Fruit fly (Drosophila melanogaster) whole organism, embryonic: ENCODE results near the gene CG5892.

Source experiments
- ATbp ChIP-seq: fragments of 200-800 bp; sonication (Bioruptor generic); optimal IDR thresholded peaks from 2 replicates; lab custom pipeline; 2017; ENCODE audit warnings: missing biosample characterization, mild to moderate bottlenecking, missing genetic modification characterization, missing genetic modification reagents
- Abd-B ChIP-seq: fragments of 200-800 bp; sonication (Bioruptor generic); optimal IDR thresholded peaks from 2 replicates; lab custom pipeline; 2018; ENCODE audit warnings: missing biosample characterization, mild to moderate bottlenecking, missing genetic modification characterization, moderate library complexity
- Antp ChIP-seq: fragments of 200-800 bp; sonication (Bioruptor generic); optimal IDR thresholded peaks from 3 replicates; lab custom pipeline; 2016; ENCODE audit warnings: missing biosample characterization, missing genetic modification characterization
- Awh ChIP-seq: fragments of 200-800 bp; sonication (Bioruptor generic); IDR thresholded peaks from 2 replicates; pipeline ENCODE4, ENCODE4 v1.3.6; 2022; ENCODE audit warnings: missing biosample characterization, missing genetic modification characterization
- Bdp1 ChIP-seq: fragments of 200-800 bp; sonication (Bioruptor generic); optimal IDR thresholded peaks from 3 replicates; lab custom pipeline; 2016; ENCODE audit warnings: missing biosample characterization, missing genetic modification characterization
- CG10267 ChIP-seq: fragments of 200-800 bp; sonication (Bioruptor generic); optimal IDR thresholded peaks from 2 replicates; lab custom pipeline; 2018; ENCODE audit warnings: missing biosample characterization, mild to moderate bottlenecking, missing genetic modification characterization, moderate library complexity
- CG12391 ChIP-seq: fragments of 200-800 bp; sonication (Bioruptor generic); optimal IDR thresholded peaks from 3 replicates; lab custom pipeline; 2018; ENCODE audit warnings: missing biosample characterization, mild to moderate bottlenecking, missing genetic modification characterization, moderate library complexity
- CG13775 ChIP-seq: fragments of 200-800 bp; sonication (Bioruptor generic); optimal IDR thresholded peaks from 3 replicates; lab custom pipeline; 2017; ENCODE audit warnings: missing biosample characterization, mild to moderate bottlenecking, missing genetic modification characterization
- CG16813 ChIP-seq: fragments of 200-800 bp; sonication (Bioruptor generic); IDR thresholded peaks from 3 replicates; pipeline ENCODE4 v1.3.6; 2022; ENCODE audit warnings: missing biosample characterization, missing genetic modification characterization; ENCODE audit not compliant: partially characterized antibody
- CG17328 ChIP-seq: fragments of 200-800 bp; sonication (Bioruptor generic); IDR thresholded peaks from 2 replicates; pipeline ENCODE4 v1.3.6; 2022; ENCODE audit warnings: missing biosample characterization, missing genetic modification characterization
- CG17568 ChIP-seq: fragments of 200-800 bp; sonication (Bioruptor generic); optimal IDR thresholded peaks from 2 replicates; lab custom pipeline; 2018; ENCODE audit warnings: missing biosample characterization, mild to moderate bottlenecking, missing genetic modification characterization, moderate library complexity
- CG18011 ChIP-seq: fragments of 200-800 bp; sonication (Bioruptor generic); optimal IDR thresholded peaks from 2 replicates; lab custom pipeline; 2017; ENCODE audit warnings: missing biosample characterization, missing genetic modification characterization, mild to moderate bottlenecking, moderate library complexity, missing genotype
- CG34376 ChIP-seq: fragments of 200-800 bp; sonication (Bioruptor generic); optimal IDR thresholded peaks from 2 replicates; lab custom pipeline; 2018; ENCODE audit warnings: missing biosample characterization, mild to moderate bottlenecking, missing genetic modification characterization
- CG3726 ChIP-seq: fragments of 200-800 bp; sonication (Bioruptor generic); IDR thresholded peaks from 3 replicates; pipeline ENCODE4, ENCODE4 v1.3.6; 2022; ENCODE audit warnings: missing biosample characterization, missing genetic modification characterization
- CG3838 ChIP-seq: fragments of 200-800 bp; sonication (Bioruptor generic); optimal IDR thresholded peaks from 3 replicates; lab custom pipeline; 2016; ENCODE audit warnings: missing biosample characterization, missing genetic modification characterization
- CG43689 ChIP-seq: fragments of 200-800 bp; sonication (Bioruptor generic); IDR thresholded peaks from 2 replicates; pipeline ENCODE4 v1.3.6; 2022; ENCODE audit warnings: missing biosample characterization, missing genetic modification characterization
- CG4854 ChIP-seq: fragments of 200-800 bp; sonication (Bioruptor generic); optimal IDR thresholded peaks from 2 replicates; lab custom pipeline; 2016; ENCODE audit warnings: missing biosample characterization, missing genetic modification characterization, inconsistent platforms
- CG5245 ChIP-seq: fragments of 200-800 bp; sonication (Bioruptor generic); optimal IDR thresholded peaks from 3 replicates; lab custom pipeline; 2016; ENCODE audit warnings: missing biosample characterization, missing genetic modification characterization
- CG6654 ChIP-seq: fragments of 200-800 bp; sonication (Bioruptor generic); optimal IDR thresholded peaks from 2 replicates; lab custom pipeline; 2017; ENCODE audit warnings: missing biosample characterization, mild to moderate bottlenecking, missing genetic modification characterization
- CG6683 ChIP-seq: fragments of 200-800 bp; sonication (Bioruptor generic); optimal IDR thresholded peaks from 2 replicates; lab custom pipeline; 2017; ENCODE audit warnings: missing biosample characterization, mild to moderate bottlenecking, missing genetic modification characterization, missing genetic modification reagents
- CG9437 ChIP-seq: fragments of 200-800 bp; sonication (Bioruptor generic); optimal IDR thresholded peaks from 2 replicates; lab custom pipeline; 2018; ENCODE audit warnings: missing biosample characterization, mild to moderate bottlenecking, missing genetic modification characterization
- CHES-1-like ChIP-seq: fragments of 200-800 bp; sonication (Bioruptor generic); optimal IDR thresholded peaks from 2 replicates; lab custom pipeline; 2016; ENCODE audit warnings: missing biosample characterization, missing genetic modification characterization
- Dbx ChIP-seq: fragments of 200-800 bp; sonication (Bioruptor generic); IDR thresholded peaks from 3 replicates; pipeline ENCODE4 v1.3.6; 2022; ENCODE audit warnings: missing biosample characterization, missing genetic modification characterization
- Dek ChIP-seq: fragments of 200-800 bp; sonication (Bioruptor generic); optimal IDR thresholded peaks from 3 replicates; lab custom pipeline; 2019; ENCODE audit warnings: missing biosample characterization, mild to moderate bottlenecking, missing genetic modification characterization, moderate library complexity
- Ets97D ChIP-seq: fragments of 200-800 bp; sonication (Bioruptor generic); optimal IDR thresholded peaks from 3 replicates; lab custom pipeline; 2016; ENCODE audit warnings: missing biosample characterization, missing genetic modification characterization
- GATAe ChIP-seq: fragments of 200-800 bp; sonication (Bioruptor generic); conservative IDR thresholded peaks from 2 replicates; pipeline ENCODE4 v1.3.6; 2022; ENCODE audit warnings: missing biosample characterization, missing genetic modification characterization
- Gsc ChIP-seq: fragments of 200-800 bp; sonication (Bioruptor generic); IDR thresholded peaks from 2 replicates; pipeline ENCODE4 v1.3.6; 2022; ENCODE audit warnings: missing biosample characterization, missing genetic modification characterization
- Hmr ChIP-seq: fragments of 200-800 bp; sonication (Bioruptor generic); optimal IDR thresholded peaks from 3 replicates; lab custom pipeline; 2017; ENCODE audit warnings: mild to moderate bottlenecking, missing biosample characterization, missing genetic modification reagents, missing genetic modification characterization
- Hr51 ChIP-seq, 2 experiments: fragments of 200-800 bp; sonication (Bioruptor generic); optimal IDR thresholded peaks; 2 replicates in 1 of 2; 3 replicates in 1 of 2; lab custom pipeline; 2016 to 2018; ENCODE audit warnings: missing biosample characterization in 2 of 2, missing genetic modification characterization in 2 of 2, mild to moderate bottlenecking in 1 of 2, moderate library complexity in 1 of 2
- Meics ChIP-seq: fragments of 200-800 bp; sonication (Bioruptor generic); optimal IDR thresholded peaks from 2 replicates; lab custom pipeline; 2017; ENCODE audit warnings: missing biosample characterization, mild to moderate bottlenecking, missing genetic modification characterization
- NC2α ChIP-seq: fragments of 200-800 bp; sonication (Bioruptor generic); optimal IDR thresholded peaks from 2 replicates; lab custom pipeline; 2016; ENCODE audit warnings: missing biosample characterization, missing genetic modification characterization
- Optix ChIP-seq: fragments of 200-800 bp; sonication (Bioruptor generic); IDR thresholded peaks from 3 replicates; pipeline ENCODE4 v1.3.6; 2022; ENCODE audit warnings: missing biosample characterization, missing genetic modification characterization
- Sin3A ChIP-seq: fragments of >200 bp; optimal IDR thresholded peaks from 2 replicates; lab custom pipeline; 2018
- Sox102F ChIP-seq: fragments of 200-800 bp; sonication (Bioruptor generic); optimal IDR thresholded peaks from 2 replicates; lab custom pipeline; 2018; ENCODE audit warnings: missing biosample characterization, mild to moderate bottlenecking, missing genetic modification characterization, moderate library complexity
- al ChIP-seq: fragments of 200-800 bp; sonication (Bioruptor generic); IDR thresholded peaks from 2 replicates; pipeline ENCODE4 v1.3.6; 2022; ENCODE audit warnings: missing biosample characterization, missing genetic modification characterization
- croc ChIP-seq: fragments of 200-800 bp; sonication (Bioruptor generic); conservative IDR thresholded peaks from 3 replicates; pipeline ENCODE4 v1.3.6; 2022; ENCODE audit warnings: missing biosample characterization, missing genetic modification characterization
- danr ChIP-seq: fragments of 200-800 bp; sonication (Bioruptor generic); IDR thresholded peaks from 2 replicates; pipeline ENCODE4 v1.3.6; 2022; ENCODE audit warnings: missing biosample characterization, missing genetic modification characterization
- emc ChIP-seq: fragments of 200-800 bp; sonication (Bioruptor generic); optimal IDR thresholded peaks from 2 replicates; lab custom pipeline; 2016; ENCODE audit warnings: missing biosample characterization, missing genetic modification characterization
- exex ChIP-seq: fragments of 200-800 bp; sonication (Bioruptor generic); optimal IDR thresholded peaks from 4 replicates; lab custom pipeline; 2018; ENCODE audit warnings: missing biosample characterization, mild to moderate bottlenecking, missing genetic modification characterization, moderate library complexity
- fru ChIP-seq: fragments of >200 bp; optimal IDR thresholded peaks from 2 replicates; lab custom pipeline; 2017
- gcm ChIP-seq: fragments of 200-800 bp; sonication (Bioruptor generic); optimal IDR thresholded peaks from 2 replicates; lab custom pipeline; 2019; ENCODE audit warnings: missing biosample characterization, mild to moderate bottlenecking, missing genetic modification characterization, moderate library complexity
- org-1 ChIP-seq: fragments of 200-800 bp; sonication (Bioruptor generic); optimal IDR thresholded peaks from 2 replicates; lab custom pipeline; 2017; ENCODE audit warnings: missing biosample characterization, missing genetic modification characterization
- pb ChIP-seq: fragments of 200-800 bp; sonication (Bioruptor generic); optimal IDR thresholded peaks from 3 replicates; lab custom pipeline; 2016; ENCODE audit warnings: missing biosample characterization, missing genetic modification characterization
- pum ChIP-seq: fragments of 200-800 bp; sonication (Bioruptor generic); optimal IDR thresholded peaks from 2 replicates; lab custom pipeline; 2016; ENCODE audit warnings: missing biosample characterization, missing genetic modification characterization
- row ChIP-seq: fragments of 200-800 bp; sonication (Bioruptor generic); IDR thresholded peaks from 3 replicates; pipeline ENCODE4 v1.3.6; 2022; ENCODE audit warnings: missing biosample characterization, missing genetic modification characterization
- slbo ChIP-seq: fragments of 200-800 bp; sonication (Bioruptor generic); IDR thresholded peaks from 2 replicates; pipeline ENCODE4 v1.3.6; 2022; ENCODE audit warnings: missing biosample characterization, missing genetic modification characterization
- stc ChIP-seq: fragments of 200-800 bp; sonication (Bioruptor generic); IDR thresholded peaks from 2 replicates; pipeline ENCODE4 v1.3.6; 2022; ENCODE audit warnings: missing biosample characterization, missing genetic modification characterization
- ttk ChIP-seq: fragments of 200-800 bp; sonication (Bioruptor generic); IDR thresholded peaks from 2 replicates; pipeline ENCODE4 v2.1.2; 2022; ENCODE audit warnings: missing biosample characterization, missing genetic modification characterization
- vfl ChIP-seq: fragments of 200-800 bp; sonication (Bioruptor generic); optimal IDR thresholded peaks from 2 replicates; lab custom pipeline; 2016; ENCODE audit warnings: missing biosample characterization, missing genetic modification characterization
- wek ChIP-seq: fragments of 200-800 bp; sonication (Bioruptor generic); optimal IDR thresholded peaks from 3 replicates; lab custom pipeline; 2018; ENCODE audit warnings: missing biosample characterization, mild to moderate bottlenecking, missing genetic modification characterization, moderate library complexity

The CG5892 gene

DNA sequence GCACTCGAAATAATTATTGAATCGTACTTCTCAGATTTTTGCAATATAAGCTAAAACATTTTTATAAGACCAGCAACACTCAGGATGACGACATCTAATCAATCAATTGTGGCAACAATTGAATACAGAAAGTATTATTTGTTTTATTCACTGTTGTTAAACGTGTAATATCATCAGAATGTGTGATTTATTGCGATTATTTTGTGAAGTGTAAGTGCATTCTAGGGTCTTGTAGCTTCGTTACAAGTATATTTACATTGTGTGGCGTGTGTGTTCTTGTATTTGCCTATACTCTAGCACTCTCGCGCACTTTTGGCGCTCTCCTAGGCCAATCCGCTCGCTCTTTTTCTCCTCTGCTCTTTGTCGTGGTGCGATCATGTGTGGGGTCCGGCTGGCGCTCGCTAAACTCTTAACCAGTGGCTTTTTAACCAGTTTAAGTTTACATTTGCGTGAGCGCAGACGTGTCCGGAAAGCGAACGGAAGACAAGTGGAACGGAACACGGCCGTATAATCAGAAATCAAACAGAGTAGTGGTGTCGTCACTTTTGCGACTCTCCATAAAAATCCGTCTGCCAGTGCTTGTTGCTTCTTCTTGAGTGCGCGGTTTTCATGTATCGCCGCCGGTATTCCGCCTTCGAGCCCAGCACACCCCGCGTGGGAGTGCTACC, 37.8 kb upstream of the CG5892 start (continued):
- TF ChIP-seq Awh (GFP tag; lab: Robert Waterston, UW) = peak; percentile 68
- peak; percentile 78 for TF ChIP-seq ttk (GFP tag; lab: Robert Waterston, UW)
- peak; percentile 61 for TF ChIP-seq CG17328 (GFP tag; lab: Robert Waterston, UW)
- peak; percentile 54 for TF ChIP-seq CHES-1-like (GFP tag; lab: Kevin White, UChicago)
- peak; percentile 82 for TF ChIP-seq pum
- peak; percentile 80 for TF ChIP-seq Abd-B (GFP tag; lab: Kevin White, UChicago)
- peak; percentile 44; the same call in 1 of the 3 replicates for TF ChIP-seq Optix (GFP tag; lab: Robert Waterston, UW)
- TF ChIP-seq CG6683 (GFP tag; lab: Kevin White, UChicago) = peak; percentile 21
- TF ChIP-seq org-1 (GFP tag; lab: Kevin White, UChicago) = peak; percentile 88
- peak; percentile 25 for TF ChIP-seq emc (GFP tag; lab: Kevin White, UChicago)
- peak; percentile 47 for TF ChIP-seq CG43689 (GFP tag; lab: Robert Waterston, UW)
- TF ChIP-seq slbo (GFP tag; lab: Robert Waterston, UW) = peak; percentile 45; the same call in 1 of the 2 replicates
- TF ChIP-seq CG12391 = peak; percentile 90
- TF ChIP-seq vfl = peak; percentile 6
- TF ChIP-seq CG3838 (GFP tag; lab: Kevin White, UChicago) = no peak
- no peak for TF ChIP-seq Dbx (GFP tag; lab: Robert Waterston, UW)
- peak; percentile 62 for TF ChIP-seq stc (GFP tag; lab: Robert Waterston, UW)
- peak; percentile 71 for TF ChIP-seq CG17568 (GFP tag; lab: Kevin White, UChicago)
- TF ChIP-seq CG34376 (GFP tag; lab: Kevin White, UChicago) = no peak
- TF ChIP-seq row = peak; percentile 86
- no peak for TF ChIP-seq al (GFP tag; lab: Robert Waterston, UW)
- TF ChIP-seq CG5245 (GFP tag; lab: Kevin White, UChicago) = peak; percentile 84
- peak; percentile 78 for TF ChIP-seq Antp (GFP tag; lab: Kevin White, UChicago)
- peak; percentile 67 for TF ChIP-seq NC2α
- TF ChIP-seq pb (GFP tag; lab: Kevin White, UChicago) = peak; percentile 77
- peak; percentile 57 for TF ChIP-seq Ets97D (GFP tag; lab: Kevin White, UChicago)
- TF ChIP-seq Bdp1 (GFP tag; lab: Kevin White, UChicago) = peak; percentile 56
- TF ChIP-seq Hr51 (GFP tag; optimal IDR thresholded peaks at IDR 0.05; lab: Kevin White, UChicago) = peak; percentile 58 to 90
- TF ChIP-seq GATAe (GFP tag; lab: Robert Waterston, UW) = no peak; the same call in 1 of the 2 replicates
- no peak for TF ChIP-seq exex (tag; lab: Kevin White, UChicago)
- peak; percentile 83 for TF ChIP-seq croc
- TF ChIP-seq wek (GFP tag; lab: Kevin White, UChicago) = peak; percentile 70
- 0 out of 2 replicates have a peak, but pooled peaks have one; percentile 35 for TF ChIP-seq Gsc (GFP tag; lab: Robert Waterston, UW)
- TF ChIP-seq CG16813 (GFP tag; lab: Robert Waterston, UW) = no peak
- peak; percentile 83 for TF ChIP-seq CG9437 (GFP tag; lab: Kevin White, UChicago)
- peak; percentile 83 for TF ChIP-seq gcm
- peak; percentile 69 for TF ChIP-seq danr
- peak; percentile 81 for TF ChIP-seq CG13775 (GFP tag; lab: Kevin White, UChicago)
- no peak for TF ChIP-seq fru (lab: Kevin White, UChicago)
- TF ChIP-seq CG10267 (tag; lab: Kevin White, UChicago) = peak; percentile 78
- peak; percentile 70 for TF ChIP-seq Hmr
- TF ChIP-seq CG6654 (GFP tag; lab: Kevin White, UChicago) = peak; percentile 81
- TF ChIP-seq ATbp (GFP tag; lab: Kevin White, UChicago) = peak; percentile 92
- peak; percentile 94 for TF ChIP-seq Sox102F (GFP tag; lab: Kevin White, UChicago)
- peak; percentile 55; the same call in 1 of the 3 replicates for TF ChIP-seq CG3726 (GFP tag; lab: Robert Waterston, UW)
- peak; percentile 50 for TF ChIP-seq Dek (tag; lab: Kevin White, UChicago)
- peak; percentile 48 for TF ChIP-seq CG18011
- TF ChIP-seq Meics (GFP tag; lab: Kevin White, UChicago) = peak; percentile 71
- no peak for TF ChIP-seq Sin3A
- TF ChIP-seq CG4854 (GFP tag; lab: Kevin White, UChicago) = peak; percentile 51
